Worm (Caenorhabditis elegans): ENCODE data around the gene F46C3.7.

Gene F46C3.7

DNA sequence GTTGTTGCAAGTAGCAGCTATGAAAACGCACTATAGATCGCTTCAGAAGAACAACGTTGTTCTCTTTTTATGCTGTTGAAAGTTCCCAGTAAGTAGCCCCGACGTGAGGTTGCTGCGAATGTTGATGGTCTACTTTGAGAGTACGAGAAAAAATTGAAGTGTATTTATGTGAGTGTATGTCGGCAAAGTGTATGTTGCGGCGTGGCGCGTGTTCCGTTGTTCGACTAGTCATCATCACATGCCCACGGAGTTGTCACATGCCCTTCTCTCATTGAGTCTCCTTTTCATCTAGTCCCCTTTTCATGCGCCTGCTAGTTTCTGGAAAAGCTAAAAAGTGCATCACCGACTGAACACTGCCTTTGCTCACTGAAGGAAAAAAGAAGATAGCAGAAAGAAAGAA is 32.1 kb downstream of the F46C3.7 start (continued):
- no peak for TF ChIP-seq nhr-12 (tag; optimal IDR thresholded peaks at IDR 0.05)
- peak; percentile 8 for TF ChIP-seq lin-15B (tag; optimal IDR thresholded peaks at IDR 0.05)
- no peak for TF ChIP-seq ztf-11 (tag; optimal IDR thresholded peaks at IDR 0.05)
- TF ChIP-seq nhr-237 (tag; optimal IDR thresholded peaks at IDR 0.05) = no peak
- TF ChIP-seq nhr-77 (tag; optimal IDR thresholded peaks at IDR 0.05) = no peak
- TF ChIP-seq sea-2 (GFP tag; optimal IDR thresholded peaks at IDR 0.05) = no peak
- no peak for TF ChIP-seq fkh-2 (tag; optimal IDR thresholded peaks at IDR 0.05)
- TF ChIP-seq egl-5 (tag; optimal IDR thresholded peaks at IDR 0.05) = peak; percentile 47

- peak; percentile 57 for TF ChIP-seq nfya-1 (tag; optimal IDR thresholded peaks at IDR 0.05; ENCODE audit: insufficient read depth)
- TF ChIP-seq pha-4 (tag; optimal IDR thresholded peaks at IDR 0.05) = peak; percentile 32
- TF ChIP-seq nhr-28 (tag; optimal IDR thresholded peaks at IDR 0.05) = no peak
- no peak for TF ChIP-seq lin-39 (tag; optimal IDR thresholded peaks at IDR 0.05)
Measured at ce11 chrX:11472407-11472806, 32.6 kb downstream of the F46C3.7 start.

- TF ChIP-seq egl-5 (tag; optimal IDR thresholded peaks at IDR 0.05) = peak; percentile 3
- no peak for TF ChIP-seq nhr-77 (tag; optimal IDR thresholded peaks at IDR 0.05)
- TF ChIP-seq nhr-25 (tag; optimal IDR thresholded peaks at IDR 0.05) = no peak
- TF ChIP-seq nhr-76 (tag; optimal IDR thresholded peaks at IDR 0.05) = no peak
- no peak for TF ChIP-seq ceh-16 (tag; optimal IDR thresholded peaks at IDR 0.05)
- no peak for TF ChIP-seq ztf-11 (tag; optimal IDR thresholded peaks at IDR 0.05)
- TF ChIP-seq snpc-4 (tag; optimal IDR thresholded peaks at IDR 0.05) = no peak
- peak; percentile 29 for TF ChIP-seq fkh-2 (tag; optimal IDR thresholded peaks at IDR 0.05)
- TF ChIP-seq pha-4 (tag; optimal IDR thresholded peaks at IDR 0.05) = no peak
- TF ChIP-seq skn-1 (tag; optimal IDR thresholded peaks at IDR 0.05) = peak; percentile 47
- TF ChIP-seq zag-1 (tag; optimal IDR thresholded peaks at IDR 0.05) = peak; percentile 56
- TF ChIP-seq ceh-9 (tag; optimal IDR thresholded peaks at IDR 0.05) = no peak
- TF ChIP-seq tbx-2 (tag; optimal IDR thresholded peaks at IDR 0.05) = peak; percentile 63
- TF ChIP-seq nhr-11 (tag; optimal IDR thresholded peaks at IDR 0.05) = no peak
- TF ChIP-seq sea-2 (GFP tag; optimal IDR thresholded peaks at IDR 0.05) = no peak
- no peak for TF ChIP-seq ceh-82 (tag; optimal IDR thresholded peaks at IDR 0.05)
- no peak for TF ChIP-seq R02D3.7 (tag; optimal IDR thresholded peaks at IDR 0.05)
- peak; percentile 44 for TF ChIP-seq ama-1 (optimal IDR thresholded peaks at IDR 0.05)
- TF ChIP-seq nhr-23 (tag; optimal IDR thresholded peaks at IDR 0.05) = no peak
- no peak for TF ChIP-seq elt-3 (tag; optimal IDR thresholded peaks at IDR 0.05)
- no peak for TF ChIP-seq fkh-10 (GFP tag; optimal IDR thresholded peaks at IDR 0.05)
- no peak for TF ChIP-seq unc-39 (tag; optimal IDR thresholded peaks at IDR 0.05)
- no peak for TF ChIP-seq daf-12 (tag; optimal IDR thresholded peaks at IDR 0.05)
- TF ChIP-seq ceh-28 (tag; optimal IDR thresholded peaks at IDR 0.05) = no peak
- peak; percentile 93 for TF ChIP-seq nfya-1 (tag; optimal IDR thresholded peaks at IDR 0.05; ENCODE audit: insufficient read depth)
- no peak for TF ChIP-seq ztf-4 (tag; optimal IDR thresholded peaks at IDR 0.05)
- no peak for TF ChIP-seq mml-1 (tag; optimal IDR thresholded peaks at IDR 0.05)
- TF ChIP-seq hmg-11 (tag; optimal IDR thresholded peaks at IDR 0.05) = peak; percentile 69
- no peak for TF ChIP-seq unc-62 (GFP tag; optimal IDR thresholded peaks at IDR 0.05)
- no peak for TF ChIP-seq fos-1 (tag; optimal IDR thresholded peaks at IDR 0.05)
- TF ChIP-seq elt-2 (tag; optimal IDR thresholded peaks at IDR 0.05) = no peak
- no peak for TF ChIP-seq nhr-12 (tag; optimal IDR thresholded peaks at IDR 0.05)
- no peak for TF ChIP-seq nhr-237 (tag; optimal IDR thresholded peaks at IDR 0.05)
- no peak for TF ChIP-seq nhr-43 (tag; optimal IDR thresholded peaks at IDR 0.05; ENCODE audit: poor library complexity, severe bottlenecking)
- peak; percentile 2 for TF ChIP-seq elt-1 (tag; optimal IDR thresholded peaks at IDR 0.05)
- TF ChIP-seq pqm-1 (tag; optimal IDR thresholded peaks at IDR 0.05) = no peak
- no peak for TF ChIP-seq egl-27 (tag; optimal IDR thresholded peaks at IDR 0.05)
- no peak for TF ChIP-seq nhr-67 (tag; optimal IDR thresholded peaks at IDR 0.05)
- TF ChIP-seq eor-1 (tag; optimal IDR thresholded peaks at IDR 0.05) = no peak
- TF ChIP-seq ZK546.5 (tag; optimal IDR thresholded peaks at IDR 0.05) = no peak
- no peak for TF ChIP-seq lin-15B (tag; optimal IDR thresholded peaks at IDR 0.05)
- peak; percentile 7 for TF ChIP-seq mdl-1 (tag; optimal IDR thresholded peaks at IDR 0.05)
- peak; percentile 51 for TF ChIP-seq lsy-12 (tag; optimal IDR thresholded peaks at IDR 0.05)
- TF ChIP-seq lin-39 (tag; optimal IDR thresholded peaks at IDR 0.05) = peak; percentile 12
- peak; percentile 34 for TF ChIP-seq jun-1 (tag; optimal IDR thresholded peaks at IDR 0.05)
- TF ChIP-seq nhr-28 (tag; optimal IDR thresholded peaks at IDR 0.05) = no peak
- TF ChIP-seq aly-2 (tag; optimal IDR thresholded peaks at IDR 0.05) = no peak
Measured at ce11 chrX:11472953-11473671, 33.3 kb downstream of the F46C3.7 start.

Measured in whole organism, L3 larva.